Worm (Caenorhabditis elegans) whole organism, L4 larva: ENCODE data around the gene zak-1.
A peak's percentile ranks its signal among the peaks of the same experiment; 100 is the strongest.

Source experiments
- F26F4.8 ChIP-seq: fragments of 200-800 bp; sonication (Bioruptor generic); conservative IDR thresholded peaks from 2 replicates; pipeline ENCODE4 v1.3.6; 2022; ENCODE audit warnings: missing genetic modification characterization, missing compliant biosample characterization
- T26A8.4 ChIP-seq: fragments of 200-800 bp; sonication (Bioruptor generic); IDR thresholded peaks from 2 replicates; pipeline ENCODE4 v1.3.6; 2022; ENCODE audit warnings: missing genetic modification characterization, missing compliant biosample characterization
- Y105C5A.15 ChIP-seq: fragments of 200-800 bp; sonication (Bioruptor generic); IDR thresholded peaks from 2 replicates; pipeline ENCODE4 v1.3.6; 2022; ENCODE audit warnings: missing genetic modification characterization, missing compliant biosample characterization
- Y75B8A.6 ChIP-seq: fragments of 200-800 bp; sonication (Bioruptor generic); IDR thresholded peaks from 2 replicates; pipeline ENCODE4 v1.3.6; 2022; ENCODE audit warnings: missing genetic modification reagents, missing genetic modification characterization, missing compliant biosample characterization
- ZK546.5 ChIP-seq, 2 experiments: sonication (generic microtip); optimal IDR thresholded peaks; 2 replicates each; lab custom pipeline; 2017; ENCODE audit warnings: missing biosample characterization in 2 of 2, missing genetic modification characterization in 2 of 2
- aha-1 ChIP-seq: fragments of 150-350 bp; peaks from one replicate; lab custom pipeline; 2014; ENCODE audit warnings: missing biosample characterization, missing genetic modification characterization
- ceh-20 ChIP-seq: fragments of 200-800 bp; sonication (Bioruptor generic); IDR thresholded peaks from 2 replicates; pipeline ENCODE4 v1.3.6; 2022; ENCODE audit warnings: missing genetic modification reagents, missing genetic modification characterization, missing compliant biosample characterization
- ceh-28 ChIP-seq: fragments of 150-350 bp; optimal IDR thresholded peaks from 2 replicates; lab custom pipeline; 2014; ENCODE audit warnings: missing biosample characterization, missing genetic modification reagents, missing genetic modification characterization
- ceh-32 ChIP-seq: sonication (generic microtip); optimal IDR thresholded peaks from 2 replicates; lab custom pipeline; 2016; ENCODE audit warnings: mild to moderate bottlenecking, missing genetic modification characterization, missing compliant biosample characterization; ENCODE audit not compliant: poor library complexity
- ces-1 ChIP-seq: fragments of 150-350 bp; sonication (generic microtip); optimal IDR thresholded peaks from 4 replicates; lab custom pipeline; 2014; ENCODE audit warnings: missing biosample characterization, missing genetic modification reagents, missing genetic modification characterization
- ctbp-1 ChIP-seq: fragments of 200-800 bp; sonication (Bioruptor generic); IDR thresholded peaks from 2 replicates; pipeline ENCODE4 v1.3.6; 2022; ENCODE audit warnings: missing genetic modification reagents, missing genetic modification characterization, missing compliant biosample characterization
- daf-16 ChIP-seq, 3 experiments: sonication (generic microtip); optimal IDR thresholded peaks; 2 replicates each; lab custom pipeline; 2016 to 2017; ENCODE audit warnings: missing genetic modification characterization in 3 of 3, missing genetic modification reagents in 3 of 3, mild to moderate bottlenecking in 2 of 3, missing compliant biosample characterization in 2 of 3, missing biosample characterization in 1 of 3, moderate library complexity in 1 of 3
- dmd-6 ChIP-seq: fragments of 200-800 bp; sonication (Bioruptor generic); IDR thresholded peaks from 2 replicates; pipeline ENCODE4 v1.3.6; 2022; ENCODE audit warnings: missing genetic modification reagents, missing genetic modification characterization, missing compliant biosample characterization
- dmd-8 ChIP-seq: fragments of 200-800 bp; sonication (Bioruptor generic); IDR thresholded peaks from 2 replicates; pipeline ENCODE4 v1.3.6; 2022; ENCODE audit warnings: missing genetic modification characterization, missing compliant biosample characterization
- dpl-1 ChIP-seq: fragments of 150-350 bp; optimal IDR thresholded peaks from 2 replicates; lab custom pipeline; 2014; ENCODE audit warnings: missing biosample characterization, missing genetic modification reagents, missing genetic modification characterization
- dve-1 ChIP-seq: sonication (generic microtip); optimal IDR thresholded peaks from 2 replicates; lab custom pipeline; 2017; ENCODE audit warnings: antibody characterized with exemption, mild to moderate bottlenecking, missing genetic modification characterization, missing compliant biosample characterization; ENCODE audit not compliant: insufficient read depth
- fkh-10 ChIP-seq: fragments of 150-350 bp; optimal IDR thresholded peaks from 2 replicates; lab custom pipeline; 2014; ENCODE audit warnings: missing biosample characterization, missing genetic modification reagents, missing genetic modification characterization
- hlh-11 ChIP-seq: fragments of 200-800 bp; sonication (Bioruptor generic); optimal IDR thresholded peaks from 2 replicates; lab custom pipeline; 2018; ENCODE audit warnings: mild to moderate bottlenecking, missing genetic modification characterization, missing compliant biosample characterization
- hlh-30 ChIP-seq: sonication (generic microtip); optimal IDR thresholded peaks from 2 replicates; lab custom pipeline; 2017; ENCODE audit warnings: antibody characterized with exemption, mild to moderate bottlenecking, missing genetic modification characterization, missing compliant biosample characterization; ENCODE audit not compliant: insufficient read depth
- lim-7 ChIP-seq: fragments of 200-800 bp; sonication (Bioruptor generic); IDR thresholded peaks from 2 replicates; pipeline ENCODE4 v1.3.6; 2022; ENCODE audit warnings: missing genetic modification characterization, missing compliant biosample characterization
- lin-1 ChIP-seq: fragments of 200-800 bp; sonication (Bioruptor generic); IDR thresholded peaks from 2 replicates; pipeline ENCODE4 v1.3.6; 2022; ENCODE audit warnings: missing genetic modification reagents, missing genetic modification characterization, missing compliant biosample characterization
- lin-15B ChIP-seq: fragments of 150-350 bp; sonication (generic microtip); optimal IDR thresholded peaks from 3 replicates; lab custom pipeline; 2014; ENCODE audit warnings: missing biosample characterization, missing genetic modification characterization
- lin-29 ChIP-seq: fragments of 200-800 bp; sonication (Bioruptor generic); IDR thresholded peaks from 2 replicates; pipeline ENCODE4 v1.3.6; 2022; ENCODE audit warnings: missing genetic modification reagents, missing genetic modification characterization, missing compliant biosample characterization
- lir-3 ChIP-seq: sonication (generic microtip); optimal IDR thresholded peaks from 2 replicates; lab custom pipeline; 2016; ENCODE audit warnings: mild to moderate bottlenecking, missing genetic modification characterization, missing compliant biosample characterization
- mdl-1 ChIP-seq, 2 experiments: fragments of 150-350 bp in 1 of 2; sonication (generic microtip) in 1 of 2; optimal IDR thresholded peaks; 2 replicates each; lab custom pipeline; 2014 to 2017; ENCODE audit warnings: missing biosample characterization in 2 of 2, missing genetic modification characterization in 2 of 2
- mdt-29 ChIP-seq: fragments of 200-800 bp; sonication (Bioruptor generic); IDR thresholded peaks from 2 replicates; pipeline ENCODE4 v1.3.6; 2022; ENCODE audit warnings: missing genetic modification reagents, missing genetic modification characterization, missing compliant biosample characterization
- mep-1 ChIP-seq: fragments of 150-350 bp; sonication (generic microtip); optimal IDR thresholded peaks from 3 replicates; lab custom pipeline; 2014; ENCODE audit warnings: missing biosample characterization, missing genetic modification characterization
- mes-2 ChIP-seq: sonication (generic microtip); optimal IDR thresholded peaks from 2 replicates; lab custom pipeline; 2016; ENCODE audit warnings: missing genotype, mild to moderate bottlenecking, missing genetic modification characterization, missing compliant biosample characterization; ENCODE audit not compliant: poor library complexity, severe bottlenecking
- mxl-3 ChIP-seq: fragments of 200-800 bp; sonication (Bioruptor generic); optimal IDR thresholded peaks from 2 replicates; lab custom pipeline; 2018; ENCODE audit warnings: mild to moderate bottlenecking, missing genetic modification characterization, missing compliant biosample characterization
- nhr-28 ChIP-seq: fragments of 150-350 bp; optimal IDR thresholded peaks from 2 replicates; lab custom pipeline; 2014; ENCODE audit warnings: missing biosample characterization, missing genetic modification characterization
- nhr-48 ChIP-seq: sonication (generic microtip); optimal IDR thresholded peaks from 2 replicates; lab custom pipeline; 2016; ENCODE audit warnings: mild to moderate bottlenecking, missing genetic modification characterization, missing compliant biosample characterization
- nhr-6 ChIP-seq: fragments of 150-350 bp; optimal IDR thresholded peaks from 2 replicates; lab custom pipeline; 2014; ENCODE audit warnings: missing biosample characterization, missing genetic modification characterization
- nhr-77 ChIP-seq: fragments of 150-350 bp; optimal IDR thresholded peaks from 2 replicates; lab custom pipeline; 2014; ENCODE audit warnings: missing biosample characterization, missing genetic modification characterization
- php-3 ChIP-seq: fragments of 200-800 bp; sonication (Bioruptor generic); IDR thresholded peaks from 2 replicates; pipeline ENCODE4 v1.3.6; 2022; ENCODE audit warnings: missing genetic modification reagents, missing genetic modification characterization, missing compliant biosample characterization
- pqm-1 ChIP-seq: sonication (generic microtip); optimal IDR thresholded peaks from 2 replicates; lab custom pipeline; 2017; ENCODE audit warnings: missing biosample characterization, missing genetic modification characterization
- rbr-2 ChIP-seq: sonication (generic microtip); optimal IDR thresholded peaks from 2 replicates; lab custom pipeline; 2016; ENCODE audit warnings: missing genotype, missing genetic modification characterization, missing compliant biosample characterization
- saeg-2 ChIP-seq: fragments of 200-800 bp; sonication (Bioruptor generic); IDR thresholded peaks from 2 replicates; pipeline ENCODE4 v1.3.6; 2022; ENCODE audit warnings: missing genetic modification reagents, missing genetic modification characterization, missing compliant biosample characterization
- sdz-12 ChIP-seq: fragments of 200-800 bp; sonication (Bioruptor generic); optimal IDR thresholded peaks from 2 replicates; lab custom pipeline; 2018; ENCODE audit warnings: mild to moderate bottlenecking, missing genetic modification characterization, missing compliant biosample characterization
- set-16 ChIP-seq: fragments of 200-800 bp; sonication (Bioruptor generic); IDR thresholded peaks from 2 replicates; pipeline ENCODE4 v1.3.6; 2022; ENCODE audit warnings: missing genetic modification reagents, missing genetic modification characterization, missing compliant biosample characterization
- skn-1 ChIP-seq: fragments of 150-350 bp; optimal IDR thresholded peaks from 2 replicates; lab custom pipeline; 2014; ENCODE audit warnings: missing biosample characterization, missing genetic modification characterization
- snpc-1.2 ChIP-seq: fragments of 200-800 bp; sonication (Bioruptor generic); IDR thresholded peaks from 2 replicates; pipeline ENCODE4 v1.3.6; 2022; ENCODE audit warnings: missing genetic modification reagents, missing genetic modification characterization, missing compliant biosample characterization
- spr-3 ChIP-seq: fragments of 200-800 bp; sonication (Bioruptor generic); optimal IDR thresholded peaks from 2 replicates; lab custom pipeline; 2018; ENCODE audit warnings: mild to moderate bottlenecking, missing genetic modification characterization, missing compliant biosample characterization
- tra-1 ChIP-seq: fragments of 200-800 bp; sonication (Bioruptor generic); IDR thresholded peaks from 2 replicates; pipeline ENCODE4 v1.3.6; 2022; ENCODE audit warnings: missing genetic modification reagents, missing genetic modification characterization, missing compliant biosample characterization
- vab-7 ChIP-seq: fragments of 200-800 bp; sonication (Bioruptor generic); IDR thresholded peaks from 2 replicates; pipeline ENCODE4 v1.3.6; 2022; ENCODE audit warnings: missing genetic modification reagents, missing genetic modification characterization, missing compliant biosample characterization
- zag-1 ChIP-seq: fragments of 150-350 bp; optimal IDR thresholded peaks from 2 replicates; lab custom pipeline; 2014; ENCODE audit warnings: missing biosample characterization, missing genetic modification characterization
- zip-11 ChIP-seq: fragments of 200-800 bp; sonication (Bioruptor generic); IDR thresholded peaks from 2 replicates; pipeline ENCODE4 v1.3.6; 2022; ENCODE audit warnings: missing genetic modification characterization, missing compliant biosample characterization
- ztf-11 ChIP-seq: fragments of 150-350 bp; optimal IDR thresholded peaks from 2 replicates; lab custom pipeline; 2014; ENCODE audit warnings: missing biosample characterization, missing genetic modification characterization
- ztf-7 ChIP-seq: fragments of 150-350 bp; optimal IDR thresholded peaks from 2 replicates; lab custom pipeline; 2014; ENCODE audit warnings: missing biosample characterization, missing genetic modification characterization

Gene zak-1

DNA sequence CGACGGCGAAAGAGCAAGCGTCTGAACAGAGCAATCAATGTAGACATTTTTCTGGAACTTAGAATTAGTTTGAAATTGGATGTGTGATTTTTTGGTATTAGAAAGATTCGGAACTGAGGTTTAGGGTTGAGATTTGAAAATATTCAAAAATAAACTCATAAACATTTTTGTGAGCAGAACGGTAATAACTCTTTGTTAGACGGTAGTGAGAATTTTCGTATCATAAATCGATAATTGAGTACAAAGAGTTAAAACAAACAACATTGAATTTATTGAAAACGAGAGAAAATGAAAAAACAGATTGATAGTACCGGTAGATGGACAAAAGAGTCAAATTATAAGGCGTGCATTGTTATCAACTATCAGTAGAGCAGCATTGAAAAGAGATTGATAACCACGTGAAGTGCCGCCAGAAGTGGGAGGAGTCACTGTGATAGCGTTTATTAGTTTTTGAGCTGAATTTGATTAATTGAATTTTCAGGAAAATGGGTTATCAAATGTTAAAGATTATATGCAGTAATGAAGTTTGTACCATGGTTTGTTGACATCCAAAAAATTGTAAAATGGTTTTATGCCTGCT lies 37.2 kb downstream of the zak-1 start, which contains the start of gene F28F5.6:
TSS of gene F28F5.6 (minus strand) at position 51 of the 580 bp plus-strand sequence.
- TF ChIP-seq ceh-28 (no peak), lim-7 (GFP tag; lab: Robert Waterston, UW) (no peak), nhr-48 (tag; lab: Kevin White, UChicago) (peak; percentile 27), mes-2 (tag; lab: Kevin White, UChicago) (peak; percentile 38), tra-1 (GFP tag; lab: Robert Waterston, UW) (no peak), zag-1 (no peak), skn-1 (tag; lab: Kevin White, UChicago) (no peak), mxl-3 (GFP tag; lab: Kevin White, UChicago) (peak; percentile 8), nhr-28 (peak; percentile 68), php-3 (GFP tag; lab: Robert Waterston, UW) (peak; percentile 83), nhr-77 (tag; lab: Kevin White, UChicago) (peak; percentile 20), pqm-1 (peak; percentile 89), ceh-20 (GFP tag; lab: Robert Waterston, UW) (0 out of 2 replicates have a peak, but pooled peaks have one; percentile 45), dmd-6 (peak; percentile 63), hlh-11 (tag; lab: Kevin White, UChicago) (peak; percentile 64), Y105C5A.15 (GFP tag; lab: Robert Waterston, UW) (no peak), mdl-1 (tag; optimal IDR thresholded peaks at IDR 0.05; lab: Kevin White, UChicago) (peak in 1 of 2 experiments; percentile 50), dve-1 (tag; lab: Kevin White, UChicago) (peak; percentile 73), dmd-8 (GFP tag; lab: Robert Waterston, UW) (no peak), daf-16 (GFP tag; optimal IDR thresholded peaks at IDR 0.05; lab: Kevin White, UChicago) (no peak), daf-16 (tag; optimal IDR thresholded peaks at IDR 0.05; lab: Kevin White, UChicago) (peak; percentile 83), hlh-30 (tag; lab: Kevin White, UChicago) (peak; percentile 11), fkh-10 (GFP tag; lab: Kevin White, UChicago) (no peak)

DNA sequence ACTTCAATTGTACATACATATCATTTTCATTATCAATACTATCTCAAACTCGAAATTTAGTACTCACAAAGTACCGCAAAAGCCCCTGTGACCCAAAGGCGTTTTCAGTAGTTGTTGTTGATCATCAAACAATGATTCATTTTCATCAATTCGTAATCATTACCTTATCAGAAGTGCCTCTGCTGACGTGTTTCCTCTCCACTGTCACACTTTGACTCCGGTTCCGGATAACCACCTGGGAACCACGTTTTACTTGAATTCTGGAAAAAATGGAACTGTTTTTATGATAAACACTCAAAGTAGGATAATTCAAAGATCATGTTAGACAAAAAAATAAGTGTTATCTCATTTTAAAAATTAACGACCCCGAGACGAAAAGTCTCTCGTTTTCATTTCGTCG lies 38.6 kb downstream of the zak-1 start:
- TF ChIP-seq dpl-1 (GFP tag; lab: Kevin White, UChicago) (no peak), mep-1 (no peak), dve-1 (tag; lab: Kevin White, UChicago) (no peak), zip-11 (GFP tag; lab: Robert Waterston, UW) (no peak), dmd-6 (peak; percentile 21; the same call in 1 of the 2 replicates), ztf-7 (tag; lab: Kevin White, UChicago) (no peak), vab-7 (GFP tag; lab: Robert Waterston, UW) (no peak), ZK546.5 (tag; optimal IDR thresholded peaks at IDR 0.05; lab: Kevin White, UChicago) (no peak), snpc-1.2 (no peak), T26A8.4 (no peak), ztf-11 (tag; lab: Kevin White, UChicago) (no peak), rbr-2 (no peak), spr-3 (GFP tag; lab: Kevin White, UChicago) (no peak), lin-1 (GFP tag; lab: Robert Waterston, UW) (no peak), Y75B8A.6 (no peak), aha-1 (no peak), saeg-2 (no peak), F26F4.8 (GFP tag; lab: Robert Waterston, UW) (no peak), daf-16 (GFP tag; optimal IDR thresholded peaks at IDR 0.05; lab: Kevin White, UChicago) (no peak), daf-16 (tag; optimal IDR thresholded peaks at IDR 0.05; lab: Kevin White, UChicago) (peak; percentile 76), lir-3 (tag; lab: Kevin White, UChicago) (no peak), lim-7 (GFP tag; lab: Robert Waterston, UW) (no peak), ceh-32 (no peak), nhr-6 (tag; lab: Kevin White, UChicago) (no peak), lin-29 (no peak), set-16 (GFP tag; lab: Robert Waterston, UW) (no peak), sdz-12 (GFP tag; lab: Kevin White, UChicago) (no peak), lin-15B (tag; lab: Kevin White, UChicago) (no peak), ctbp-1 (GFP tag; lab: Robert Waterston, UW) (no peak), ceh-28 (no peak), php-3 (GFP tag; lab: Robert Waterston, UW) (peak; percentile 32; the same call in 1 of the 2 replicates), fkh-10 (GFP tag; lab: Kevin White, UChicago) (no peak), mdt-29 (GFP tag; lab: Robert Waterston, UW) (no peak), ces-1 (GFP tag; lab: Kevin White, UChicago) (no peak)
